Fruit fly (Drosophila melanogaster): ENCODE measurements around the gene CG14015.

DNA sequence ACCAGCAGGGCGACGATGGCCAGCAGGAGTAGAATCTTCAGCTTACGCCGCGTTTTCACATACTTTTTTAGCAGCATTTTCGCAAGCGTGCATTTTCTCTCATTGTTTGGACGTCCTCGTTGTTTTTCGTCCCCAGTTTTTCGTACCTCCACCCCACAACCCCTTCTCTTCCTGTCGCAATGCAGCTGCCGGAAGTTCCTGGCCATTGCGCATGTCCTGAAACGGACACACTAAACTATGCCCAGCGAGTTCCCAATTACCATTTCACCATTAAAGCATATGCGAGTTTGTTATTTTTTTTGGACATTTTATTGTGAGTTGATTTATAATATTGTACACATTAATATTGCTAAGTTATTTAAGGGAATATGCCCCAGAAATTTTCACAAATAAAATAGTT, at the start of gene CG14015:
- no peak for TF ChIP-seq CG4496 (GFP tag; IDR thresholded peaks at IDR 0.05)
- no peak for TF ChIP-seq rn (GFP tag; IDR thresholded peaks at IDR 0.05)
- no peak for TF ChIP-seq EcR (GFP tag; optimal IDR thresholded peaks at IDR 0.05)
- TF ChIP-seq CG34367 (tag; optimal IDR thresholded peaks at IDR 0.05): no peak
- TF ChIP-seq CG17806 (tag; optimal IDR thresholded peaks at IDR 0.05): no peak
- TF ChIP-seq CG8159 (tag; optimal IDR thresholded peaks at IDR 0.05): no peak
- no peak for TF ChIP-seq CG9948 (tag; optimal IDR thresholded peaks at IDR 0.05)
- TF ChIP-seq Pif1B (GFP tag; optimal IDR thresholded peaks at IDR 0.05): no peak
- no peak for TF ChIP-seq CG14655 (GFP tag; optimal IDR thresholded peaks at IDR 0.05)
- TF ChIP-seq CG12605 (GFP tag; IDR thresholded peaks at IDR 0.05): no peak
- no peak for TF ChIP-seq CG10348 (GFP tag; IDR thresholded peaks at IDR 0.05)
- TF ChIP-seq CG15710 (tag; optimal IDR thresholded peaks at IDR 0.05): no peak
- no peak for TF ChIP-seq CG13204 (GFP tag; optimal IDR thresholded peaks at IDR 0.05)
- no peak for TF ChIP-seq gl (tag; optimal IDR thresholded peaks at IDR 0.05)
